Worm (Caenorhabditis elegans): ENCODE measurements around the gene pbs-1.

DNA sequence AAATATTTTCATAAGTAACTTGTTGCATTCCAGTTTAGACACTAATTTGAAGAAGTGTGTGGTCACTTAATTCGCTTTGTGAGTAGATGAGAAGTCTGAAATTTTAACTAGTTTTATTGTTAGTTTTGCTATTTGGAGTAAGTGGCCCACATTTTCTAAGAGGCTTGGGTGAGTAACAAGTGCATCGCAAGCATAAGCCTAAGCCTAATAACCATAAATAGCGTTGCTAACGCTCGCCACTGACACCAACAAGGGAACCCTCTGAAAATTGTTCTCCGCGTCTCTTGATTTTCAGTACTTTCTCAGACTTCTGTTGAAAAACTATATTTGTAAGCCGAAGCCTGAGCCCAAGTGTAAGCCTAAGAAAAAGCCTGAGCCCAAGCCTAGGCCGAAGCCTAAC, 14.7 kb upstream of the pbs-1 start, which contains the start of gene epic-3:
- TF ChIP-seq ceh-36 (tag; optimal IDR thresholded peaks at IDR 0.05) (no peak), scrt-1 (GFP tag; IDR thresholded peaks at IDR 0.05) (no peak), aly-1 (tag; optimal IDR thresholded peaks at IDR 0.05) (no peak)
